Fruit fly (Drosophila melanogaster) whole organism, prepupa: ENCODE results near the gene Rb97D.

ENCODE experiments used
- CG10631 ChIP-seq: fragments of 200-800 bp; sonication (Bioruptor generic); optimal IDR thresholded peaks from 2 replicates; lab custom pipeline; 2016; ENCODE audit warnings: missing biosample characterization, missing genetic modification characterization
- CG11902 ChIP-seq: fragments of 200-800 bp; sonication (Bioruptor generic); optimal IDR thresholded peaks from 3 replicates; lab custom pipeline; 2016; ENCODE audit warnings: missing biosample characterization, missing genetic modification characterization
- CG15336 ChIP-seq: fragments of 200-800 bp; sonication (Bioruptor generic); IDR thresholded peaks from 2 replicates; pipeline ENCODE4 v1.3.6; 2022; ENCODE audit warnings: missing biosample characterization, missing genetic modification characterization
- CG1621 ChIP-seq: fragments of 200-800 bp; sonication (Bioruptor generic); optimal IDR thresholded peaks from 3 replicates; lab custom pipeline; 2018; ENCODE audit warnings: missing biosample characterization, mild to moderate bottlenecking, missing genetic modification characterization
- Ets21C ChIP-seq: fragments of 200-800 bp; sonication (Bioruptor generic); optimal IDR thresholded peaks from 3 replicates; lab custom pipeline; 2016; ENCODE audit warnings: missing biosample characterization, missing genetic modification characterization
- Lpt ChIP-seq: fragments of 200-800 bp; sonication (Bioruptor generic); optimal IDR thresholded peaks from 3 replicates; lab custom pipeline; 2016; ENCODE audit warnings: missing biosample characterization, missing genetic modification characterization
- OdsH ChIP-seq: fragments of 200-800 bp; sonication (Bioruptor generic); optimal IDR thresholded peaks from 3 replicates; lab custom pipeline; 2016; ENCODE audit warnings: missing biosample characterization, missing genetic modification characterization
- cyc ChIP-seq: fragments of 200-800 bp; sonication (Bioruptor generic); optimal IDR thresholded peaks from 3 replicates; lab custom pipeline; 2016; ENCODE audit warnings: missing biosample characterization, missing genetic modification characterization
- eg ChIP-seq: fragments of 200-800 bp; sonication (Bioruptor generic); IDR thresholded peaks from 3 replicates; pipeline ENCODE4 v1.3.6; 2022; ENCODE audit warnings: missing biosample characterization, missing genetic modification characterization
- spab ChIP-seq: fragments of 200-800 bp; sonication (Bioruptor generic); optimal IDR thresholded peaks from 2 replicates; lab custom pipeline; 2017; ENCODE audit warnings: missing biosample characterization, mild to moderate bottlenecking, missing genetic modification characterization, missing genetic modification reagents
- ss ChIP-seq, 2 experiments: fragments of 200-800 bp; sonication (Bioruptor generic); optimal IDR thresholded peaks; 2 replicates in 1 of 2; 3 replicates in 1 of 2; lab custom pipeline; 2017 to 2018; ENCODE audit warnings: mild to moderate bottlenecking in 2 of 2, missing biosample characterization in 2 of 2, missing genetic modification characterization in 2 of 2, moderate library complexity in 1 of 2

DNA sequence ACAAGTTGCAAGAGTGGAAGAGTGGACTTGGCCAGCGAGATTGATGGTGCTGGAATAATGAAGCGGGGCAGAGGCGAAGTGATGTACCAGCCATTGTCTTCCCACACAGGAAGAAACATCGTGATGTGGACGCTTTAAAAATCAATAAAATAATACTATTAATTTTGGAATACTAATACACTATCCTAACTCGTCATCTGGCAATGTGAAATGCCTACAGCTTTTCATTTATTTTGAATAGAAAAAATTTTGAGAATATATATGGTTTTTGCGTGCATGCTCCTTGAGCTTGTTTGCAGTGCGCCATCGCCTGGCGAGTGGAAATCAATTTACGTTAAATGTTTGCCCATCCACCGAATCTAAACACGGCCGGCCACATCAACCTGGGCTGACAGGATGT lies 43.7 kb downstream of the Rb97D start:
- TF ChIP-seq Ets21C (GFP tag; lab: Kevin White, UChicago) = no peak
- TF ChIP-seq CG1621 (tag; lab: Kevin White, UChicago) = peak; percentile 44
- TF ChIP-seq OdsH (GFP tag; lab: Kevin White, UChicago) = peak; percentile 60
- TF ChIP-seq spab = peak; percentile 64
- TF ChIP-seq cyc = no peak
- peak in 1 of 2 experiments; percentile 32 for TF ChIP-seq ss (GFP tag; optimal IDR thresholded peaks at IDR 0.05; lab: Kevin White, UChicago)
- peak; percentile 37 for TF ChIP-seq Lpt (GFP tag; lab: Kevin White, UChicago)
- peak; percentile 74 for TF ChIP-seq CG15336 (GFP tag; lab: Robert Waterston, UW)
- TF ChIP-seq eg (GFP tag; lab: Robert Waterston, UW) = 0 out of 3 replicates have a peak, but pooled peaks have one; percentile 43
- peak; percentile 79 for TF ChIP-seq CG10631 (GFP tag; lab: Kevin White, UChicago)
- no peak for TF ChIP-seq CG11902 (GFP tag; lab: Kevin White, UChicago)
